Fruit fly (Drosophila melanogaster) whole organism, wandering third instar larva: ENCODE measurements around the gene Pdp.

Experiments
- Abd-B ChIP-seq: fragments of >200 bp; optimal IDR thresholded peaks from 2 replicates; lab custom pipeline; 2017; ENCODE audit warnings: missing biosample characterization, missing genetic modification characterization
- Dfd ChIP-seq: fragments of >200 bp; optimal IDR thresholded peaks from 2 replicates; lab custom pipeline; 2017; ENCODE audit warnings: missing biosample characterization, missing genetic modification characterization
- Dif ChIP-seq: fragments of 200-275, 200-300 bp; sonication (Bioruptor generic); optimal IDR thresholded peaks from 2 replicates; lab custom pipeline; 2018; ENCODE audit warnings: missing biosample characterization, missing genetic modification characterization; ENCODE audit not compliant: partially characterized antibody
- HLH106 ChIP-seq: fragments of 200-800 bp; optimal IDR thresholded peaks from 3 replicates; lab custom pipeline; 2019; ENCODE audit warnings: missing biosample characterization, mild to moderate bottlenecking, missing genetic modification characterization, moderate library complexity
- Hnf4 ChIP-seq: fragments of 200-800 bp; sonication (Bioruptor generic); optimal IDR thresholded peaks from 2 replicates; lab custom pipeline; 2016; ENCODE audit warnings: missing biosample characterization, mild to moderate bottlenecking, missing genetic modification characterization
- N ChIP-seq: fragments of >200 bp; optimal IDR thresholded peaks from 2 replicates; lab custom pipeline; 2018; ENCODE audit warnings: missing biosample characterization, missing external identifiers, missing genetic modification characterization
- OdsH ChIP-seq: fragments of 200-800 bp; sonication (Bioruptor generic); optimal IDR thresholded peaks from 2 replicates; lab custom pipeline; 2016; ENCODE audit warnings: missing biosample characterization, mild to moderate bottlenecking, missing genetic modification characterization
- dl ChIP-seq, 2 experiments: fragments of 175-275, 200-275 bp in 1 of 2; fragments of 200-275 bp in 1 of 2; sonication (Bioruptor generic); optimal IDR thresholded peaks; lab custom pipeline; 2018; ENCODE audit warnings: mild to moderate bottlenecking in 2 of 2, missing biosample characterization in 2 of 2, missing genetic modification characterization in 2 of 2, moderate library complexity in 2 of 2; ENCODE audit not compliant: partially characterized antibody in 2 of 2, insufficient read depth in 1 of 2
- foxo ChIP-seq, 2 experiments: fragments of 200-800 bp; sonication (Bioruptor generic); optimal IDR thresholded peaks; 2 replicates in 1 of 2; 3 replicates in 1 of 2; lab custom pipeline; 2016 to 2017; ENCODE audit warnings: missing biosample characterization in 2 of 2, missing genetic modification characterization in 2 of 2
- fru ChIP-seq: fragments of 200-800 bp; sonication (Bioruptor generic); optimal IDR thresholded peaks from 3 replicates; lab custom pipeline; 2016; ENCODE audit warnings: missing biosample characterization, mild to moderate bottlenecking, missing genetic modification characterization
- jim ChIP-seq: fragments of 175-275, 200-325 bp; sonication (Bioruptor generic); optimal IDR thresholded peaks from 2 replicates; lab custom pipeline; 2016; ENCODE audit warnings: missing biosample characterization, mild to moderate bottlenecking, missing genetic modification characterization
- psq ChIP-seq: fragments of 200-800 bp; sonication (Bioruptor generic); optimal IDR thresholded peaks from 3 replicates; lab custom pipeline; 2017; ENCODE audit warnings: missing biosample characterization, mild to moderate bottlenecking, missing genetic modification characterization, moderate library complexity
- rgr ChIP-seq: fragments of 200-800 bp; sonication (Bioruptor generic); optimal IDR thresholded peaks from 3 replicates; lab custom pipeline; 2016; ENCODE audit warnings: missing biosample characterization, mild to moderate bottlenecking, missing genetic modification characterization
- sage ChIP-seq: fragments of 200-800 bp; sonication (Bioruptor generic); optimal IDR thresholded peaks from 2 replicates; lab custom pipeline; 2016; ENCODE audit warnings: missing biosample characterization, mild to moderate bottlenecking, missing genetic modification characterization

Pdp gene

DNA sequence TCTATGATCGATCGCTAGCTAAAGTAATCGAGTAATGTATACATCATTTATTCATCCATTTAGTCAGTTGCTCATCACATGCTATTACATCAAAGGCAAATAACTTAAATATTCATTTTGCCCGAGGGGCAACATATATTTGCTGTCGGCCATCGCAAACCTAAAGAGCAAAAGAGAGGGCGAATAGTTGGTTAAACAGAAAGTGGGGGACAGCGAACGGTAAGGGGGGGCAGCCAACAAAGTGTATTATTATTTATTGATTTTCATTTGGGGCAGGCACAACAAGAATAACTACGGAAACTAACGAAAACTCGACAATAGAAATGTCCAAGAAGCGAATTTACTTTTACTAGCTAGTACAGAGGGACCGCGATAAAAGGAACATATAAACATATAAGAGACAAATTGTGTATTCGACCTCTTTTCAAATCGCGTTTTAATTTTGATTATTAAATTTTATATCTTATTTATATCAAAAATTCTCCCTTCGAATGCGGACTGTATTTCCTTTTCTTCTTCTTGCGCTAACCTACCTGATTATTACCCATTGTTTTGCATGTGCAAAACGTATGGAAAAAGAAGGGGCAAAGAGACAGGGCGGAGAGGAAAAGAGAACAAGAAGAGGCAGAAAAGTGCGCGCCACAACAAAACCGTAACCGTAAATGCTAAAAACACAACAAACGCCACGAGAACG lies 43.1 kb downstream of the Pdp start:
- TF ChIP-seq HLH106 (tag; lab: Kevin White, UChicago) (peak; percentile 52), rgr (no peak), foxo (GFP tag; optimal IDR thresholded peaks at IDR 0.05; lab: Kevin White, UChicago) (peak in 1 of 2 experiments; percentile 2)

DNA sequence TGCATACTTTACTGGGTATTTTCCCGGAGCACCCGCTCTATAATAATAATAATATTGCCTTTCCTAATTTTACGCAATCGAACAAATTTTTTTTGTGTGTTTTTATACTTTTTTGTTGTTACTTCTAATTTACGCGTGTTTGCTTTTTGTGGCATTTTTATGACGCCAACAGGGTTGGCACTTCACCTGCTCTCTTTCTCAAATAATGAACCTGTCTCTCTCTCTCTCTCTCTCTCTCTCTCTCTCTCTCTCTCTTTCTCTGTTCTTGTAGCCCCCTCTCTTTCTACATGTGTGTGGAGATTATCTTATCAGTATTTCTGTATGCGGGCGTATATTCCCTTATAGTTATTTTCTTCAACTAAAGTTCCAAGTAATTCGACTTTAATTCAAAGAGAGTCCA lies 43.8 kb downstream of the Pdp start:
- peak; percentile 3 for TF ChIP-seq psq (GFP tag; lab: Kevin White, UChicago)
- no peak for TF ChIP-seq N
- TF ChIP-seq dl (GFP tag; optimal IDR thresholded peaks at IDR 0.05; lab: Kevin White, UChicago; ENCODE audit: insufficient read depth in 1 of 2, partially characterized antibody in 2 of 2) = peak in 1 of 2 experiments; percentile 80
- TF ChIP-seq OdsH (GFP tag; lab: Kevin White, UChicago) = peak; percentile 34
- peak; percentile 82 for TF ChIP-seq Dif (GFP tag; lab: Kevin White, UChicago)
- TF ChIP-seq rgr = peak; percentile 59
- no peak for TF ChIP-seq Abd-B (GFP tag; lab: Kevin White, UChicago)
- peak; percentile 24 for TF ChIP-seq fru

dm6 chrX:7688871-7689270 lies 45.6 kb downstream of the Pdp start:
- TF ChIP-seq jim (GFP tag; lab: Kevin White, UChicago) (no peak), Dfd (GFP tag; lab: Kevin White, UChicago) (peak; percentile 88), Hnf4 (no peak), fru (no peak), sage (GFP tag; lab: Kevin White, UChicago) (no peak)

DNA sequence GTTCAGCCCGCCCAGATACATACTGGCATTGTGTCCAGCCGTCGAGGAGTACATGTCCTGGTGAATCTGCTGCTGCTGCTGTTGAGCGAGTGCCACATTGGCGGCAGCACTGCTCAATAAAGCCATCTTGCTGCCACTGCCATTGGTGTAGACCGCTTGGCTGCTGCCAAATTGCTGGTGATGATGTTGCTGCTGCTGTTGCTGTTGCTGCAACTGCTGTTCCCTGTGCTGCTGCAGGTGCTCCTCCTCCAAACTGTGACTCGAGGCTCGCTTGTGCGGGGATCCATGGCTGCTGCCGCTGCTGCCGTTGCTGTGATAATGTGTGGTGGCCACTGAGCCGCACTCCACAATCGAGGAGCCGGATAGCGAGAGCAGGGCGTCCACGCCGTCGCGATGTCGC lies 48.4 kb downstream of the Pdp start:
- TF ChIP-seq Dfd (GFP tag; lab: Kevin White, UChicago) = peak; percentile 91
- TF ChIP-seq dl (GFP tag; optimal IDR thresholded peaks at IDR 0.05; lab: Kevin White, UChicago; ENCODE audit: insufficient read depth in 1 of 2, partially characterized antibody in 2 of 2) = no peak
- TF ChIP-seq, all 38 proteins: peak for 1
